Worm (Caenorhabditis elegans): Measurements from ENCODE around the gene F54C9.11.

- TF ChIP-seq ceh-27 (GFP tag; optimal IDR thresholded peaks at IDR 0.05) (no peak), ama-1 (optimal IDR thresholded peaks at IDR 0.05) (no peak), ama-1 (GFP tag; optimal IDR thresholded peaks at IDR 0.05) (no peak), Y95B8A.8 (GFP tag; IDR thresholded peaks at IDR 0.05) (no peak), dpff-1 (tag; optimal IDR thresholded peaks at IDR 0.05) (no peak), cebp-2 (GFP tag; IDR thresholded peaks at IDR 0.05) (no peak), akir-1 (GFP tag; optimal IDR thresholded peaks at IDR 0.05) (no peak), repo-1 (tag; optimal IDR thresholded peaks at IDR 0.05) (no peak), aptf-3 (GFP tag; IDR thresholded peaks at IDR 0.05) (no peak)
Observed at ce11 chrII:8590684-8591083, 5.8 kb upstream of the F54C9.11 start, which contains the start of gene aptf-4.

Measured in whole organism, young adult.